Worm (Caenorhabditis elegans): Measurements from ENCODE around the gene zhit-2.

- no peak for TF ChIP-seq mes-4 (tag; optimal IDR thresholded peaks at IDR 0.05)
- TF ChIP-seq F37B4.10 (GFP tag; IDR thresholded peaks at IDR 0.05) = no peak
- no peak for TF ChIP-seq unc-62 (GFP tag; optimal IDR thresholded peaks at IDR 0.05)
- no peak for TF ChIP-seq hsf-1 (GFP tag; IDR thresholded peaks at IDR 0.05)
- no peak for TF ChIP-seq K12H6.12 (tag; optimal IDR thresholded peaks at IDR 0.05)
- TF ChIP-seq F57C9.4 (tag; optimal IDR thresholded peaks at IDR 0.05) = no peak
- TF ChIP-seq ama-1 (optimal IDR thresholded peaks at IDR 0.05) = no peak
- no peak for TF ChIP-seq ama-1 (GFP tag; optimal IDR thresholded peaks at IDR 0.05)
- no peak for TF ChIP-seq nfya-1 (tag; optimal IDR thresholded peaks at IDR 0.05; ENCODE audit: borderline replicate concordance, insufficient read depth)
- TF ChIP-seq dox-1 (GFP tag; IDR thresholded peaks at IDR 0.05) = no peak
- TF ChIP-seq pha-4 (tag; optimal IDR thresholded peaks at IDR 0.05) = no peak
- no peak for TF ChIP-seq aptf-3 (GFP tag; IDR thresholded peaks at IDR 0.05)
- TF ChIP-seq B0035.1 (tag; optimal IDR thresholded peaks at IDR 0.05) = no peak
- TF ChIP-seq madf-3 (GFP tag; IDR thresholded peaks at IDR 0.05) = no peak
- no peak for TF ChIP-seq ztf-6 (GFP tag; IDR thresholded peaks at IDR 0.05)
Measured at ce11 chrIII:4232811-4233269, 11.3 kb downstream of the zhit-2 start, which contains the start of gene nhr-20.

Data from whole organism, young adult.